Fruit fly (Drosophila melanogaster) whole organism, pupa: ENCODE measurements around the gene kraken.

Source experiments
- CG10348 ChIP-seq: fragments of 200-800 bp; sonication (Bioruptor generic); IDR thresholded peaks from 2 replicates; pipeline ENCODE4 v1.3.6; 2022; ENCODE audit warnings: missing biosample characterization, missing genetic modification characterization
- CG12605 ChIP-seq: fragments of 200-800 bp; sonication (Bioruptor generic); IDR thresholded peaks from 2 replicates; pipeline ENCODE4 v1.3.6; 2022; ENCODE audit warnings: missing biosample characterization, missing genetic modification characterization
- CG13204 ChIP-seq: fragments of 200-800 bp; sonication (Bioruptor generic); optimal IDR thresholded peaks from 2 replicates; lab custom pipeline; 2018; ENCODE audit warnings: missing biosample characterization, mild to moderate bottlenecking, missing genetic modification characterization, moderate library complexity
- CG32121 ChIP-seq: fragments of 200-800 bp; sonication (Bioruptor generic); IDR thresholded peaks from 2 replicates; pipeline ENCODE4 v1.3.6; 2022; ENCODE audit warnings: missing biosample characterization, missing genetic modification characterization
- CG34367 ChIP-seq: fragments of 200-800 bp; sonication (Bioruptor generic); optimal IDR thresholded peaks from 2 replicates; lab custom pipeline; 2018; ENCODE audit warnings: missing biosample characterization, mild to moderate bottlenecking, missing genetic modification characterization
- CG8159 ChIP-seq: fragments of 200-800 bp; sonication (Bioruptor generic); optimal IDR thresholded peaks from 3 replicates; lab custom pipeline; 2018; ENCODE audit warnings: missing biosample characterization, mild to moderate bottlenecking, missing genetic modification characterization, moderate library complexity
- EcR ChIP-seq: fragments of 200-800 bp; sonication (Bioruptor generic); optimal IDR thresholded peaks from 3 replicates; lab custom pipeline; 2019; ENCODE audit warnings: missing biosample characterization, missing genetic modification characterization, mild to moderate bottlenecking, moderate library complexity, missing genetic modification reagents

- TF ChIP-seq CG8159 (tag; lab: Kevin White, UChicago) (peak; percentile 58), CG12605 (peak; percentile 84), CG10348 (GFP tag; lab: Robert Waterston, UW) (no peak), EcR (GFP tag; lab: Kevin White, UChicago) (no peak), CG34367 (tag; lab: Kevin White, UChicago) (peak; percentile 55), CG32121 (peak; percentile 86), CG13204 (GFP tag; lab: Kevin White, UChicago) (no peak)
Measured at dm6 chr2L:845341-846004, 7.1 kb upstream of the kraken start.
